Worm (Caenorhabditis elegans) whole organism, young adult: Measurements from ENCODE around the gene Y55F3AM.9.

ENCODE experiments used
- B0019.2 ChIP-seq: fragments of 200-800 bp; sonication (Bioruptor generic); conservative IDR thresholded peaks from 2 replicates; pipeline ENCODE4 v1.3.6; 2022; ENCODE audit warnings: missing genetic modification reagents, missing genetic modification characterization, missing compliant biosample characterization
- D2030.7 ChIP-seq: fragments of 200-800 bp; sonication (Bioruptor generic); IDR thresholded peaks from 2 replicates; pipeline ENCODE4 v1.3.6; 2022; ENCODE audit warnings: missing genetic modification reagents, missing genetic modification characterization, missing compliant biosample characterization
- F37B4.10 ChIP-seq: fragments of 200-800 bp; sonication (Bioruptor generic); IDR thresholded peaks from 2 replicates; pipeline ENCODE4 v1.3.6; 2022; ENCODE audit warnings: missing genetic modification characterization, missing compliant biosample characterization
- Y95B8A.8 ChIP-seq: fragments of 200-800 bp; sonication (Bioruptor generic); IDR thresholded peaks from 2 replicates; pipeline ENCODE4 v1.3.6; 2022; ENCODE audit warnings: missing genetic modification reagents, missing genetic modification characterization, missing compliant biosample characterization
- efl-1 ChIP-seq: fragments of 150-350 bp; optimal IDR thresholded peaks from 2 replicates; lab custom pipeline; 2014; ENCODE audit warnings: missing biosample characterization, missing genetic modification reagents, missing genetic modification characterization
- nhr-179 ChIP-seq: sonication (generic microtip); optimal IDR thresholded peaks from 2 replicates; lab custom pipeline; 2016; ENCODE audit warnings: mild to moderate bottlenecking, missing genetic modification characterization, missing compliant biosample characterization
- zim-3 ChIP-seq: sonication (generic microtip); optimal IDR thresholded peaks from 2 replicates; lab custom pipeline; 2017; ENCODE audit warnings: mild to moderate bottlenecking, missing genetic modification characterization, moderate library complexity, missing compliant biosample characterization

DNA sequence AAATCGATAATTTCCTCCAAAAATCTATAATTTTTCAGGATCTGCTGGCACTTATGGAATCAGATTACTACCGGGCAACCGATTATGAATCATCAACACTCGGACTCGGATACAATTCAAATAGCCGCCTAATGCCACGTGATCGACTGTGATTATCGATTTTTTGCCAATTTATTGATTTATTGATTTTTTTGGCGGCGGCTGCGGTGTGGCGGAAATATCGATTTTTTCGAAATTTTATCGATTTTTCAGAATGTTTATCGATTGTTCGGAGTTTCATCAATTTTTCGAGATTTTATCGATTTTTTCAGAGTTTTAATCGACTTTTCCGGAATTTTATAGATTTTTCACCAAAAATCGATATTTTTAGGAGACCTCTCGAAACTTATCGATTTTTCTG lies 26.0 kb downstream of the Y55F3AM.9 start:
- TF ChIP-seq zim-3 (no peak), F37B4.10 (GFP tag; lab: Robert Waterston, UW) (no peak), Y95B8A.8 (GFP tag; lab: Robert Waterston, UW) (no peak), D2030.7 (GFP tag; lab: Robert Waterston, UW) (no peak), nhr-179 (tag; lab: Kevin White, UChicago) (no peak), B0019.2 (GFP tag; lab: Robert Waterston, UW) (no peak), efl-1 (GFP tag; lab: Kevin White, UChicago) (no peak)
